Fruit fly (Drosophila melanogaster): ENCODE data around the gene CG13901.

The CG13901 gene

dm6 chr3L:796926-797802, 40.5 kb downstream of the CG13901 start (continued):
- peak; percentile 55 for TF ChIP-seq HHEX (GFP tag; optimal IDR thresholded peaks at IDR 0.05)
- TF ChIP-seq CG32772 (GFP tag; IDR thresholded peaks at IDR 0.05), result peak; percentile 45; the same call in 1 of the 2 replicates
- no peak for TF ChIP-seq fru (optimal IDR thresholded peaks at IDR 0.05)
- no peak for TF ChIP-seq CG9932 (GFP tag; IDR thresholded peaks at IDR 0.05)
- TF ChIP-seq cas (GFP tag; IDR thresholded peaks at IDR 0.05), result no peak
- TF ChIP-seq CG2116 (GFP tag; optimal IDR thresholded peaks at IDR 0.05), result no peak
- TF ChIP-seq CG10979 (tag; optimal IDR thresholded peaks at IDR 0.05), result peak; percentile 62
- TF ChIP-seq CG15073 (GFP tag; optimal IDR thresholded peaks at IDR 0.05), result no peak
- TF ChIP-seq CG10431 (GFP tag; optimal IDR thresholded peaks at IDR 0.05), result no peak
- peak; percentile 37; the same call in 1 of the 2 replicates for TF ChIP-seq chm (GFP tag; IDR thresholded peaks at IDR 0.05)
- peak; percentile 33 for TF ChIP-seq CG14710 (tag; optimal IDR thresholded peaks at IDR 0.05)
- TF ChIP-seq gsb (GFP tag; IDR thresholded peaks at IDR 0.05), result no peak
- TF ChIP-seq mirr (GFP tag; optimal IDR thresholded peaks at IDR 0.05), result no peak
- no peak for TF ChIP-seq eve (GFP tag; optimal IDR thresholded peaks at IDR 0.05)
- TF ChIP-seq nau (GFP tag; optimal IDR thresholded peaks at IDR 0.05), result no peak
- TF ChIP-seq chinmo (GFP tag; IDR thresholded peaks at IDR 0.05; ENCODE audit: partially characterized antibody), result 0 out of 4 replicates have a peak, but pooled peaks have one; percentile 8
- TF ChIP-seq CG6654 (GFP tag; optimal IDR thresholded peaks at IDR 0.05), result peak; percentile 21
- peak; percentile 39 for TF ChIP-seq Dek (tag; optimal IDR thresholded peaks at IDR 0.05)
- TF ChIP-seq CG3281 (GFP tag; optimal IDR thresholded peaks at IDR 0.05), result peak; percentile 70
- TF ChIP-seq ase (GFP tag; IDR thresholded peaks at IDR 0.05), result peak; percentile 50; the same call in 1 of the 3 replicates
- no peak for TF ChIP-seq en (GFP tag; optimal IDR thresholded peaks at IDR 0.05)
- peak; percentile 11 for TF ChIP-seq nerfin-1 (tag; optimal IDR thresholded peaks at IDR 0.05)
- TF ChIP-seq D (optimal IDR thresholded peaks at IDR 0.05), result no peak
- peak; percentile 53 for TF ChIP-seq D (GFP tag; optimal IDR thresholded peaks at IDR 0.05)
- peak; percentile 37 for TF ChIP-seq CG2875 (GFP tag; optimal IDR thresholded peaks at IDR 0.05)
- TF ChIP-seq CG8281 (tag; optimal IDR thresholded peaks at IDR 0.05), result peak; percentile 26
- peak; percentile 64 for TF ChIP-seq CG31441 (GFP tag; IDR thresholded peaks at IDR 0.05)
- TF ChIP-seq kay (GFP tag; optimal IDR thresholded peaks at IDR 0.05), result peak; percentile 5
- no peak for TF ChIP-seq cato (GFP tag; optimal IDR thresholded peaks at IDR 0.05; ENCODE audit: borderline replicate concordance)
- TF ChIP-seq CG12942 (GFP tag; optimal IDR thresholded peaks at IDR 0.05), result no peak
- peak; percentile 81 for TF ChIP-seq Ada2b (GFP tag; IDR thresholded peaks at IDR 0.05)
- no peak for TF ChIP-seq Abd-B (GFP tag; optimal IDR thresholded peaks at IDR 0.05)
- TF ChIP-seq seq (GFP tag; IDR thresholded peaks at IDR 0.05), result no peak; the same call in 1 of the 2 replicates
- TF ChIP-seq Rfx (GFP tag; IDR thresholded peaks at IDR 0.05), result peak; percentile 81
- peak; percentile 69 for TF ChIP-seq scrt (GFP tag; optimal IDR thresholded peaks at IDR 0.05)
- no peak for TF ChIP-seq CG10366 (GFP tag; IDR thresholded peaks at IDR 0.05)
- TF ChIP-seq CTCF (GFP tag; optimal IDR thresholded peaks at IDR 0.05), result no peak
- TF ChIP-seq odd (GFP tag; optimal IDR thresholded peaks at IDR 0.05), result no peak
- TF ChIP-seq E2f2 (GFP tag; IDR thresholded peaks at IDR 0.05), result no peak
- no peak for TF ChIP-seq Jarid2 (GFP tag; optimal IDR thresholded peaks at IDR 0.05)
- peak; percentile 43; the same call in 1 of the 3 replicates for TF ChIP-seq ci (GFP tag; IDR thresholded peaks at IDR 0.05)
- TF ChIP-seq Gsc (GFP tag; IDR thresholded peaks at IDR 0.05), result no peak
- no peak for TF ChIP-seq da (GFP tag; optimal IDR thresholded peaks at IDR 0.05)
- no peak for TF ChIP-seq psq (GFP tag; optimal IDR thresholded peaks at IDR 0.05)
- no peak for TF ChIP-seq CG11696 (GFP tag; IDR thresholded peaks at IDR 0.05)
- no peak for TF ChIP-seq hkb (optimal IDR thresholded peaks at IDR 0.05)
- TF ChIP-seq hkb (GFP tag; IDR thresholded peaks at IDR 0.05), result peak; percentile 63
- peak; percentile 39 for TF ChIP-seq gcm (GFP tag; optimal IDR thresholded peaks at IDR 0.05)
- TF ChIP-seq Med (GFP tag), result peak; percentile 59
- no peak for TF ChIP-seq CG8359 (GFP tag; optimal IDR thresholded peaks at IDR 0.05; ENCODE audit: borderline replicate concordance)

Data from whole organism, embryonic.